Fruit fly (Drosophila melanogaster): Measurements from ENCODE around the gene D2hgdh.

The D2hgdh gene

DNA sequence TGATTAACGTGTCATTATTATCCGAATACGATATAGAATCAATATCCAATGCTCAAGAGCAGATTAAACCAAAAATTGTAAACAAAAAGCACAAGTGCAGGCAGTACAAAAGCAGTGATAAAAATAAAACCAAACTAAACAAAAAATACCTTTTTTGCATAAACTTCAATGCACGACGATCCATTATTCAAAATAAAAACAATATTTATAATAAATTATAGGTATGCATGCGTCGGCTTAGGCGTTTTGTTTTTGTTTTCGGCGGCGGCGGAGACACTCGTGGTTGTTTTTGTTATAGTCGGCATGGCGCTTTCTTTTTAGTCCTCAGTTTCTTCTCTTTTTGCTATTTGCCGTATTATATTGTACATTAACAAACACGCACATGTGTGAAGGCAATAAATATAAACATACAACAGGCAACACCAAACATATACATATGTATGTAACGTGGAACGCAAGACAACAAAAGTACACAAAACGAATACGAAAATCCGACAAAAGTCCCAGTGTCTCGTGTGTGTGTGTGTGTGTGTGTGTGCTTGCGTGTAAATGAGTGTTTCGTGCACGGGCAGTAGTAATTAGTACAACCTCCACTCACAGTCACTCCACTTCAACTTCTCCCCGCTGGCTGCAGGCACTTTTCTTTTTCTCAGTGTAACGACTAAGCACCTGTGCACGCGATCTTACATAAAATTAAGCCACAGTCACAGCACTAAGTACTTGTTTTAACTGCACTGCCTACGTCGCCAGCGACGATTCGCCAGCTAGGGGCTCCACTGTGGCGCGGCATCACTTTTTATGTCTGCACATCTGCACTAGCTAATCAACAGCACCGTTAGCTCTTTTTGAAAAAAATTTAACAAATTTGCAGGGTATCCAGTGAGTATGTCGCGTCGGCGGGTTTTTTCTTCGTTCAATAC lies 5.2 kb upstream of the D2hgdh start:
- TF ChIP-seq cic (GFP tag; optimal IDR thresholded peaks at IDR 0.05) (no peak), ovo (GFP tag; optimal IDR thresholded peaks at IDR 0.05) (no peak), CG11617 (GFP tag; optimal IDR thresholded peaks at IDR 0.05) (no peak), CG7045 (GFP tag; optimal IDR thresholded peaks at IDR 0.05) (no peak), cnc (optimal IDR thresholded peaks at IDR 0.05) (no peak), CG5204 (GFP tag; optimal IDR thresholded peaks at IDR 0.05) (peak; percentile 16), Mnt (GFP tag; optimal IDR thresholded peaks at IDR 0.05) (no peak), tj (GFP tag; optimal IDR thresholded peaks at IDR 0.05) (no peak)

dm6 chrX:2136831-2137452 lies 4.3 kb upstream of the D2hgdh start:
- TF ChIP-seq cnc (optimal IDR thresholded peaks at IDR 0.05) (no peak), Mnt (GFP tag; optimal IDR thresholded peaks at IDR 0.05) (peak; percentile 66), toe (GFP tag; optimal IDR thresholded peaks at IDR 0.05) (peak; percentile 49), CG1620 (GFP tag; optimal IDR thresholded peaks at IDR 0.05) (peak; percentile 81), CG14711 (tag; optimal IDR thresholded peaks at IDR 0.05) (peak; percentile 99), CG12768 (GFP tag; optimal IDR thresholded peaks at IDR 0.05) (peak; percentile 97), Hr96 (GFP tag; optimal IDR thresholded peaks at IDR 0.05) (peak; percentile 94), Clk (GFP tag; optimal IDR thresholded peaks at IDR 0.05) (peak; percentile 55), ovo (GFP tag; optimal IDR thresholded peaks at IDR 0.05) (peak; percentile 78), Crg-1 (GFP tag; optimal IDR thresholded peaks at IDR 0.05) (peak; percentile 93), CG5204 (GFP tag; optimal IDR thresholded peaks at IDR 0.05) (peak; percentile 75), kay (GFP tag; ENCODE audit: borderline replicate concordance) (no peak), pad (GFP tag; optimal IDR thresholded peaks at IDR 0.05) (peak; percentile 96), CG33017 (tag; optimal IDR thresholded peaks at IDR 0.05) (peak; percentile 97), CG7101 (tag; optimal IDR thresholded peaks at IDR 0.05) (peak; percentile 99), tj (GFP tag; optimal IDR thresholded peaks at IDR 0.05) (peak; percentile 85), bab1 (GFP tag; optimal IDR thresholded peaks at IDR 0.05) (peak; percentile 97), CG7045 (GFP tag; optimal IDR thresholded peaks at IDR 0.05) (peak; percentile 80), cic (GFP tag; optimal IDR thresholded peaks at IDR 0.05) (peak; percentile 45), CG11617 (GFP tag; optimal IDR thresholded peaks at IDR 0.05) (peak; percentile 91)

- TF ChIP-seq toe (GFP tag; optimal IDR thresholded peaks at IDR 0.05) (peak; percentile 98), Mnt (GFP tag; optimal IDR thresholded peaks at IDR 0.05) (peak; percentile 97), CG12768 (GFP tag; optimal IDR thresholded peaks at IDR 0.05) (peak; percentile 98), Hr96 (GFP tag; optimal IDR thresholded peaks at IDR 0.05) (peak; percentile 99), CG7045 (GFP tag; optimal IDR thresholded peaks at IDR 0.05) (peak; percentile 98), CG11617 (GFP tag; optimal IDR thresholded peaks at IDR 0.05) (peak; percentile 99), tj (GFP tag; optimal IDR thresholded peaks at IDR 0.05) (peak; percentile 90), CG7101 (tag; optimal IDR thresholded peaks at IDR 0.05) (peak; percentile 100), ovo (GFP tag; optimal IDR thresholded peaks at IDR 0.05) (peak; percentile 97), CG14711 (tag; optimal IDR thresholded peaks at IDR 0.05) (peak; percentile 98), pad (GFP tag; optimal IDR thresholded peaks at IDR 0.05) (peak; percentile 93), cnc (optimal IDR thresholded peaks at IDR 0.05) (no peak), CG33017 (tag; optimal IDR thresholded peaks at IDR 0.05) (peak; percentile 99), Clk (GFP tag; optimal IDR thresholded peaks at IDR 0.05) (peak; percentile 98), kay (GFP tag; ENCODE audit: borderline replicate concordance) (peak; percentile 98), bab1 (GFP tag; optimal IDR thresholded peaks at IDR 0.05) (peak; percentile 87), CG5204 (GFP tag; optimal IDR thresholded peaks at IDR 0.05) (peak; percentile 97), cic (GFP tag; optimal IDR thresholded peaks at IDR 0.05) (peak; percentile 81), CG1620 (GFP tag; optimal IDR thresholded peaks at IDR 0.05) (peak; percentile 98), Crg-1 (GFP tag; optimal IDR thresholded peaks at IDR 0.05) (peak; percentile 95)
These were observed 3.5 kb upstream of the D2hgdh start for dm6 chrX:2137587-2138341.

- TF ChIP-seq Crg-1 (GFP tag; optimal IDR thresholded peaks at IDR 0.05), result no peak
- TF ChIP-seq Clk (GFP tag; optimal IDR thresholded peaks at IDR 0.05), result no peak
- no peak for TF ChIP-seq CG33017 (tag; optimal IDR thresholded peaks at IDR 0.05)
- no peak for TF ChIP-seq tj (GFP tag; optimal IDR thresholded peaks at IDR 0.05)
- TF ChIP-seq Hr96 (GFP tag; optimal IDR thresholded peaks at IDR 0.05), result no peak
- no peak for TF ChIP-seq cnc (optimal IDR thresholded peaks at IDR 0.05)
- no peak for TF ChIP-seq CG14711 (tag; optimal IDR thresholded peaks at IDR 0.05)
- no peak for TF ChIP-seq CG1620 (GFP tag; optimal IDR thresholded peaks at IDR 0.05)
- no peak for TF ChIP-seq cic (GFP tag; optimal IDR thresholded peaks at IDR 0.05)
- no peak for TF ChIP-seq pad (GFP tag; optimal IDR thresholded peaks at IDR 0.05)
- no peak for TF ChIP-seq Mnt (GFP tag; optimal IDR thresholded peaks at IDR 0.05)
- TF ChIP-seq kay (GFP tag; ENCODE audit: borderline replicate concordance), result no peak
- TF ChIP-seq CG7101 (tag; optimal IDR thresholded peaks at IDR 0.05), result no peak
- TF ChIP-seq CG12768 (GFP tag; optimal IDR thresholded peaks at IDR 0.05), result no peak
- TF ChIP-seq CG7045 (GFP tag; optimal IDR thresholded peaks at IDR 0.05), result no peak
- no peak for TF ChIP-seq toe (GFP tag; optimal IDR thresholded peaks at IDR 0.05)
- TF ChIP-seq CG11617 (GFP tag; optimal IDR thresholded peaks at IDR 0.05), result no peak
These were observed 3.1 kb upstream of the D2hgdh start, which contains the start of gene ph-p for dm6 chrX:2138342-2138416. Gene ph-p, minus strand, starts transcription at chrX:2138371.

DNA sequence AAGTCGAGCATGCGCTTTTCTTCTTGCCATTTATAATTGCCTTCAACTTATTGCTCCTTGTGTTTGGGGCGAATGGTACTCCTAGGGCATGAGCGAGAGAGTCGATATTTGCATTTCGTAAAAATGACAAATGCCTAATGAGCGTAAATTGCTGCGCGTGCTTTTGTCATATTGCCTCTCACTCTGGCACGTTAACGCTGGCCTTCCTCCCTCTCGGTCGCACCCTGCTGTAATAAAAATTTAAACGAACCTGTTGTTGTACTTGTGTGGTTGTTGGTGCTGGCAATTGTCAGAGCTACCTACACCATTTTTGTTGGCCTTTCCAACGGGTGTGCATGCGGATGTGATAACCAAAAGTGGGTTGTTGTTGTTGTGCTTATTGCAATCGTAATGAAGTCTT lies 2.9 kb upstream of the D2hgdh start:
- TF ChIP-seq Hr96 (GFP tag; optimal IDR thresholded peaks at IDR 0.05) (no peak), tj (GFP tag; optimal IDR thresholded peaks at IDR 0.05) (peak; percentile 56), kay (GFP tag; ENCODE audit: borderline replicate concordance) (peak; percentile 81), CG12768 (GFP tag; optimal IDR thresholded peaks at IDR 0.05) (no peak), Mnt (GFP tag; optimal IDR thresholded peaks at IDR 0.05) (peak; percentile 28), CG11617 (GFP tag; optimal IDR thresholded peaks at IDR 0.05) (no peak)
